Worm (Caenorhabditis elegans) whole organism, L4 larva: ENCODE results near the gene cox-6C.

ENCODE experiments used
- F10B5.3 ChIP-seq: sonication (generic microtip); optimal IDR thresholded peaks from 2 replicates; lab custom pipeline; 2016; ENCODE audit warnings: mild to moderate bottlenecking, missing genetic modification characterization, missing compliant biosample characterization
- R02D3.7 ChIP-seq: fragments of 150-350 bp; sonication (generic microtip); optimal IDR thresholded peaks from 3 replicates; lab custom pipeline; 2014; ENCODE audit warnings: missing biosample characterization, missing genetic modification characterization
- T26A8.4 ChIP-seq: fragments of 200-800 bp; sonication (Bioruptor generic); IDR thresholded peaks from 2 replicates; pipeline ENCODE4 v1.3.6; 2022; ENCODE audit warnings: missing genetic modification characterization, missing compliant biosample characterization
- Y5F2A.4 ChIP-seq: fragments of 200-800 bp; sonication (Bioruptor generic); optimal IDR thresholded peaks from 2 replicates; lab custom pipeline; 2018; ENCODE audit warnings: mild to moderate bottlenecking, missing genetic modification characterization, missing compliant biosample characterization
- ZK546.5 ChIP-seq, 2 experiments: sonication (generic microtip); optimal IDR thresholded peaks; 2 replicates each; lab custom pipeline; 2017; ENCODE audit warnings: missing biosample characterization in 2 of 2, missing genetic modification characterization in 2 of 2
- aha-1 ChIP-seq: fragments of 150-350 bp; peaks from one replicate; lab custom pipeline; 2014; ENCODE audit warnings: missing biosample characterization, missing genetic modification characterization
- attf-4 ChIP-seq: sonication (generic microtip); optimal IDR thresholded peaks from 3 replicates; lab custom pipeline; 2017; ENCODE audit warnings: missing biosample characterization, missing genetic modification characterization
- ceh-20 ChIP-seq: fragments of 200-800 bp; sonication (Bioruptor generic); IDR thresholded peaks from 2 replicates; pipeline ENCODE4 v1.3.6; 2022; ENCODE audit warnings: missing genetic modification reagents, missing genetic modification characterization, missing compliant biosample characterization
- ceh-32 ChIP-seq: sonication (generic microtip); optimal IDR thresholded peaks from 2 replicates; lab custom pipeline; 2016; ENCODE audit warnings: mild to moderate bottlenecking, missing genetic modification characterization, missing compliant biosample characterization; ENCODE audit not compliant: poor library complexity
- ceh-62 ChIP-seq: sonication (generic microtip); optimal IDR thresholded peaks from 2 replicates; lab custom pipeline; 2017; ENCODE audit warnings: missing biosample characterization, missing genetic modification characterization
- ces-1 ChIP-seq: fragments of 150-350 bp; sonication (generic microtip); optimal IDR thresholded peaks from 4 replicates; lab custom pipeline; 2014; ENCODE audit warnings: missing biosample characterization, missing genetic modification reagents, missing genetic modification characterization
- cey-2 ChIP-seq: sonication (generic microtip); optimal IDR thresholded peaks from 3 replicates; lab custom pipeline; 2017; ENCODE audit warnings: missing genetic modification characterization, mild to moderate bottlenecking, missing compliant biosample characterization, antibody characterized with exemption, borderline replicate concordance; ENCODE audit not compliant: insufficient read depth
- daf-19 ChIP-seq: fragments of 200-800 bp; sonication (Bioruptor generic); conservative IDR thresholded peaks from 2 replicates; pipeline ENCODE4 v1.3.6; 2022; ENCODE audit warnings: missing genetic modification characterization, missing compliant biosample characterization
- daf-8 ChIP-seq: fragments of 200-800 bp; sonication (Bioruptor generic); IDR thresholded peaks from 2 replicates; pipeline ENCODE4 v1.3.6; 2022; ENCODE audit warnings: missing genetic modification characterization, missing compliant biosample characterization
- dmd-8 ChIP-seq: fragments of 200-800 bp; sonication (Bioruptor generic); IDR thresholded peaks from 2 replicates; pipeline ENCODE4 v1.3.6; 2022; ENCODE audit warnings: missing genetic modification characterization, missing compliant biosample characterization
- duxl-1 ChIP-seq: sonication (generic microtip); optimal IDR thresholded peaks from 2 replicates; lab custom pipeline; 2016; ENCODE audit warnings: mild to moderate bottlenecking, missing genetic modification characterization, moderate library complexity, missing compliant biosample characterization; ENCODE audit not compliant: poor library complexity
- dve-1 ChIP-seq: sonication (generic microtip); optimal IDR thresholded peaks from 2 replicates; lab custom pipeline; 2017; ENCODE audit warnings: antibody characterized with exemption, mild to moderate bottlenecking, missing genetic modification characterization, missing compliant biosample characterization; ENCODE audit not compliant: insufficient read depth
- fkh-10 ChIP-seq: fragments of 150-350 bp; optimal IDR thresholded peaks from 2 replicates; lab custom pipeline; 2014; ENCODE audit warnings: missing biosample characterization, missing genetic modification reagents, missing genetic modification characterization
- hlh-30 ChIP-seq: sonication (generic microtip); optimal IDR thresholded peaks from 2 replicates; lab custom pipeline; 2017; ENCODE audit warnings: antibody characterized with exemption, mild to moderate bottlenecking, missing genetic modification characterization, missing compliant biosample characterization; ENCODE audit not compliant: insufficient read depth
- lin-13 ChIP-seq: fragments of 150-350 bp; optimal IDR thresholded peaks from 2 replicates; lab custom pipeline; 2014; ENCODE audit warnings: missing biosample characterization, missing genetic modification reagents, missing genetic modification characterization
- lin-39 ChIP-seq: fragments of 150-350 bp; optimal IDR thresholded peaks from 2 replicates; lab custom pipeline; 2014; ENCODE audit warnings: missing biosample characterization, missing genetic modification reagents, missing genetic modification characterization
- lir-3 ChIP-seq: sonication (generic microtip); optimal IDR thresholded peaks from 2 replicates; lab custom pipeline; 2016; ENCODE audit warnings: mild to moderate bottlenecking, missing genetic modification characterization, missing compliant biosample characterization
- mdl-1 ChIP-seq, 2 experiments: fragments of 150-350 bp in 1 of 2; sonication (generic microtip) in 1 of 2; optimal IDR thresholded peaks; 2 replicates each; lab custom pipeline; 2014 to 2017; ENCODE audit warnings: missing biosample characterization in 2 of 2, missing genetic modification characterization in 2 of 2
- mxl-2 ChIP-seq: fragments of 200-800 bp; sonication (Bioruptor generic); conservative IDR thresholded peaks from 2 replicates; pipeline ENCODE4 v1.3.6; 2022; ENCODE audit warnings: missing genetic modification reagents, missing genetic modification characterization, missing compliant biosample characterization
- nhr-102 ChIP-seq: sonication (generic microtip); optimal IDR thresholded peaks from 2 replicates; lab custom pipeline; 2016; ENCODE audit warnings: mild to moderate bottlenecking, missing genetic modification characterization, moderate library complexity, missing compliant biosample characterization
- nhr-111 ChIP-seq: fragments of 200-800 bp; sonication (Bioruptor generic); optimal IDR thresholded peaks from 2 replicates; lab custom pipeline; 2018; ENCODE audit warnings: mild to moderate bottlenecking, missing genetic modification characterization, missing compliant biosample characterization
- nhr-237 ChIP-seq: sonication (generic microtip); optimal IDR thresholded peaks from 2 replicates; lab custom pipeline; 2017; ENCODE audit warnings: missing biosample characterization, missing genetic modification characterization
- nhr-25 ChIP-seq: sonication (generic microtip); optimal IDR thresholded peaks from 2 replicates; lab custom pipeline; 2017; ENCODE audit warnings: missing genetic modification characterization, mild to moderate bottlenecking, missing compliant biosample characterization, antibody characterized with exemption, moderate library complexity, borderline replicate concordance; ENCODE audit not compliant: insufficient read depth
- nhr-28 ChIP-seq: fragments of 150-350 bp; optimal IDR thresholded peaks from 2 replicates; lab custom pipeline; 2014; ENCODE audit warnings: missing biosample characterization, missing genetic modification characterization
- nhr-77 ChIP-seq: fragments of 150-350 bp; optimal IDR thresholded peaks from 2 replicates; lab custom pipeline; 2014; ENCODE audit warnings: missing biosample characterization, missing genetic modification characterization
- set-16 ChIP-seq: fragments of 200-800 bp; sonication (Bioruptor generic); IDR thresholded peaks from 2 replicates; pipeline ENCODE4 v1.3.6; 2022; ENCODE audit warnings: missing genetic modification reagents, missing genetic modification characterization, missing compliant biosample characterization
- snpc-4 ChIP-seq: fragments of 150-350 bp; optimal IDR thresholded peaks from 2 replicates; lab custom pipeline; 2014; ENCODE audit warnings: missing biosample characterization, missing genetic modification characterization
- spr-3 ChIP-seq: fragments of 200-800 bp; sonication (Bioruptor generic); optimal IDR thresholded peaks from 2 replicates; lab custom pipeline; 2018; ENCODE audit warnings: mild to moderate bottlenecking, missing genetic modification characterization, missing compliant biosample characterization
- tra-1 ChIP-seq: fragments of 200-800 bp; sonication (Bioruptor generic); IDR thresholded peaks from 2 replicates; pipeline ENCODE4 v1.3.6; 2022; ENCODE audit warnings: missing genetic modification reagents, missing genetic modification characterization, missing compliant biosample characterization
- unc-62 ChIP-seq, 3 experiments: fragments of 150-350 bp in 1 of 3; sonication (generic microtip); optimal IDR thresholded peaks in 2 of 3; peaks in 1 of 3; 1 replicate in 1 of 3; 2 replicates in 2 of 3; lab custom pipeline; 2014 to 2017; ENCODE audit warnings: missing biosample characterization in 3 of 3, missing genetic modification characterization in 3 of 3, missing genetic modification reagents in 3 of 3, missing genotype in 1 of 3
- zfp-3 ChIP-seq: fragments of 200-800 bp; sonication (Bioruptor generic); conservative IDR thresholded peaks from 2 replicates; pipeline ENCODE4 v1.3.6; 2022; ENCODE audit warnings: missing genetic modification reagents, missing genetic modification characterization, missing compliant biosample characterization
- zip-2 ChIP-seq: fragments of 150-350 bp; optimal IDR thresholded peaks from 2 replicates; lab custom pipeline; 2014; ENCODE audit warnings: missing biosample characterization, missing genetic modification characterization

Gene cox-6C

DNA sequence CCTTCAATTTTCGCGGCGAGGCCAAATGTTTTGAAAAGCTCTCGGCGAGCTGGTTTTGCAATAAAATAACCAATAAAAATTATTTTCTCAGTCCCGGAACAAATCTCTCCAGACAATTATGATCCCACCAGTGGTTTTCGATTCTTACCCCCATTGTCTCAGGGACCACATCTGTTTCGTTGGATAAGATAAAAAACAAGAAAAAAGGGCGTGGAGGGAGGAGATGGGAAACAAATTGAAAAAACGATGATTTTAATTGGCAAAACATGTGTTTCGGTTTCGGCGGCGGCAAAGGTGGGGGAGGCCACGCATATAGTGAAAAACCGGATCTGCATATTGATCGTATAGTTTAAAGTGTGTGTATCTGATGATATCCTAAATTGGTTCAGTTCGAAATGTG, 45.6 kb upstream of the cox-6C start:
- TF ChIP-seq nhr-237 (tag; lab: Kevin White, UChicago) (no peak), aha-1 (tag; lab: Kevin White, UChicago) (peak; percentile 9)

DNA sequence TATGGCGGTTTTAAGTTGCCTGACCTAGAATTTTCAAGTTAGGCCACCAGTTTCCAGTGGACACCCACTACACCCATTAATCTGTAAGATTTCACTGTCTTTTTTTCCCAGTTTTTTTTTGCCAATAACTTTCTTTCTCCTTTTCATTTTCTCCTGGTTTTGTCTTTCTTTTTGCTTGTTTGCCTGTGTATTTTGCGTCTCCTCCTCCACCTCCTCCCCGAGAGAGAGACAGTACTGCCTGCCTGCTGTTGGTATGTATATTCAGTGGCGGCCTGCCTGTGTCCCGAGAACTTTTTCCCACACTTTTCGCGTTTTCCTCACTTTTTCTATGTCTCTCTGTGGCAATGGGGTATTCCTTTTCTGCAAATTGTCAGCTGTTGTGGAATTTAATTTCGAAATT, 45.1 kb upstream of the cox-6C start:
- peak; percentile 60 for TF ChIP-seq aha-1 (tag; lab: Kevin White, UChicago)
- no peak for TF ChIP-seq spr-3 (GFP tag; lab: Kevin White, UChicago)
- TF ChIP-seq dmd-8, result no peak
- no peak for TF ChIP-seq daf-19 (GFP tag; lab: Robert Waterston, UW)

DNA sequence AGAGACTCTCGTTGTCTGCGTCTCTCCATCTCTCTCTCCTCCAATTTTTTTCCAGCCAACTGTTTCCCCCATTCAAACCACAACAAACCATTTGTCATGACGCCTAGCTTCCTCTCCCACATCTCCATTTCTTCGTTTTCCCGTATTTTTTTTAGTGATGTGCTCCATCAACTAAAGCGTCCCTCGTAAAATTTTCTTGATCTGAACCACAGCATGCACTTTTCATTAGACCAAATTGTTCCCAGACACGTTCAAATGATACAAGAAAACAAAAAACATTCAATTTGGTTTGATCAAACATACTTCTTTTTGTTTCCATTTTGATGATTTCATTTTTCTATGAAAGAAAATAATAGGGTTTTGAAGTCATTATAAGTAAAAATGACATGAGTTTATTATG, 44.2 kb upstream of the cox-6C start:
- no peak for TF ChIP-seq T26A8.4
- TF ChIP-seq ces-1 (GFP tag; lab: Kevin White, UChicago), result no peak
- no peak for TF ChIP-seq ZK546.5 (tag; optimal IDR thresholded peaks at IDR 0.05; lab: Kevin White, UChicago)
- no peak for TF ChIP-seq ceh-62 (tag; lab: Kevin White, UChicago)
- TF ChIP-seq nhr-28 (tag; lab: Kevin White, UChicago), result no peak
- TF ChIP-seq duxl-1, result no peak
- no peak for TF ChIP-seq snpc-4 (tag; lab: Kevin White, UChicago)
- TF ChIP-seq aha-1 (tag; lab: Kevin White, UChicago), result no peak
- TF ChIP-seq attf-4 (tag; lab: Kevin White, UChicago), result no peak
- TF ChIP-seq zip-2 (tag; lab: Kevin White, UChicago), result no peak
- no peak for TF ChIP-seq cey-2 (tag; lab: Kevin White, UChicago)

DNA sequence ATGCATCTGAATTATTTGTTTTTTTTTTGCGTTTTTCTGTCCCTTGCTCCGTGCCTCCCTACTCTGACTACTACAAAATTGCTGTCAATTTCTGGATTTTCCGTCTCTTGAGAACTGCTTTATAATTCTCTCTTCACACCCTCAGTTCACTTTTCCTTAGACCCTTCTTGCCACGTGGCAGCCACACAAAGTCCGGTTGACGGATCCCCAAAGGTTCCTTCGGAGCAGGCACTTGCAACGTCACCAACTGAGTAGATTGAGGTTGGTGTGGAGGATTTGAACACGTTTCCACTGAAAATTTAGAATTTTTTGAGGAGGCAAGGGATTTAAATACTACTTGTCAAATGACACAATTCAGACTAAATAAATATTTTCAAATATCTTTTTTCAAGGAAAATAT, 39.8 kb upstream of the cox-6C start:
- TF ChIP-seq nhr-102 (no peak), ceh-32 (tag; lab: Kevin White, UChicago) (no peak), nhr-237 (tag; lab: Kevin White, UChicago) (no peak), zfp-3 (GFP tag; lab: Robert Waterston, UW) (no peak), ceh-20 (GFP tag; lab: Robert Waterston, UW) (no peak)

DNA sequence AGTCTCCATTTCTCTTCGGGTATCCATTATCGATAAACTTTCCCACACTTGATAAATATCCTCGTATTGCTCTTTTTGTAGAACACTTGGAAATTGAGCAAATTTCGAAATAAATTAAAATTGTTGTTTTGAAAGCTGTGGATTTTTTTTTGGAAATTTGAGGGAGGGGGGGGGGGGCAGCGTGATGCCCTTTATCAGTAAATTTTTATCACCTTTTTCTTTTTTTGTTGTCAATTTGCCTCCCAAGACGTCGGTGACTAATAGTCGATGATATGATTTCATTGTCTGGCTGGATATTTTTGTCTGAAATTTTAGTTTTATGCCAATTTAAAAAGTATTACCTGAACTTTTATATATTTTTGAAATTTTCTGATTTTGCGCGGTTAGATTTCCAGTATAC, 36.5 kb upstream of the cox-6C start, which contains the start of gene scl-23:
Gene scl-23 (minus strand): TSS at position 101 of the 400 bp plus-strand sequence.
- TF ChIP-seq lin-39, result no peak
- no peak for TF ChIP-seq nhr-111 (GFP tag; lab: Kevin White, UChicago)

DNA sequence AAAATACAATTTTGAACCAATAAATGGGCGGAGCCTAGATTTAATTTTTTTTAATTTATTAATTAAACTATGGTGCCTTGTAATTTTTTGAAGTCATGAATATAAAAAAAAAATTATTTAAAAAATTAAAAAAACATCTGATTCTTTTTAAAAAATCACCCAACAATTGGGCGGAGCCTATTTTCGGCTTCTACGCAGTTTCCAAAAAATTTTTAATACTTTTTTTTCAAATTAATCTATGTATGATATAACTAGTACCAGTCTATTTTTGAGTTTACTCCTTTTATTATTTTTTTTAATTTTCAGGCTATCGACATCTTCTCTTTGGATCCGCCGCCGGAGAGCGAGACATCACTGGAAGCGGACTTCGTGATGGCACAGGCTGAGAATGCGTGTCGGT, 34.9 kb upstream of the cox-6C start, which contains the start of gene tpa-1:
Gene tpa-1 (plus strand): TSS at position 301 of the 400 bp plus-strand sequence.
- no peak for TF ChIP-seq daf-8 (GFP tag; lab: Robert Waterston, UW)
- TF ChIP-seq R02D3.7 (tag; lab: Kevin White, UChicago), result no peak
- TF ChIP-seq mxl-2 (GFP tag; lab: Robert Waterston, UW), result no peak
- TF ChIP-seq F10B5.3 (tag; lab: Kevin White, UChicago), result no peak
- no peak for TF ChIP-seq Y5F2A.4 (GFP tag; lab: Kevin White, UChicago)
- TF ChIP-seq spr-3 (GFP tag; lab: Kevin White, UChicago), result no peak

DNA sequence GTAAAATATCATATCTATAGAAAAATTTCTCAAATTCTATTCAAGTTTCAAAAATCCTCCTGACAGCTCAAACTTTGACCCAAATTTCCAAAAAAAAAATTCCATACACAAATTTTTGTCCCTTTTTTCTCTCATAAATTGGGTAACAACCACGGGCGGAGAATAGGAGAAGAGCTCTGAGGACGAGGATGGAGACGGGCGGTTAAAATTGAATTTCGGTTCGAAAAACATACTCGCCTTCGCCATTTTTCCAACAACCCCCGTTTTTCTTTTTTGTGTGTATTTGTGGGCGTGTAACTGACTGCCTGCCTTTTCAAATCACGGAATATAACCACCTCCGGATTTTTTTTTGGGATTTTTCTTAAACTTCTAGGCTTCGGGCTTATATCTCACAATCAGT, 28.9 kb upstream of the cox-6C start:
- peak; percentile 18 for TF ChIP-seq fkh-10
- TF ChIP-seq ceh-62 (tag; lab: Kevin White, UChicago), result no peak
- TF ChIP-seq ces-1 (GFP tag; lab: Kevin White, UChicago), result peak; percentile 18

DNA sequence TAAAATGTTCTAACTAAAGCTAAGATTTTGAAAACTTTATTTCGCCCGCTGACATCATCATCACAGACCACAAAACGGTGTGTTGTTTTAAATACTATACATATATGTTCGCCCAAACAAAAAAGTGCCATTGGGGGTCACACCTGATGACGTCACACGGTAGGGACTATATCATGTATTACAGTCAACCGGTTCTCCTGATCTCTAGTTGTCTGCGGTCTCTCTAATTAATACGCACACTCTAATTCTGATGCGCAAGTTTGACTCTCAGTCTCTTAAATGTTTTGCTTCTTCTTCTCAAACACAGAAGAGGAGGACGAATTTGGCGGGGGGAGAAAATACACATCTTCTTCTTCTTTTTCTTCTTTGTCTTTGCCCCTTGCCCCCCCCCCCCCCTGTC, 23.7 kb upstream of the cox-6C start:
- no peak for TF ChIP-seq lin-13 (GFP tag; lab: Kevin White, UChicago)
- peak in 1 of 2 experiments; percentile 33 for TF ChIP-seq mdl-1 (tag; optimal IDR thresholded peaks at IDR 0.05; lab: Kevin White, UChicago)
- TF ChIP-seq set-16 (GFP tag; lab: Robert Waterston, UW), result 0 out of 2 replicates have a peak, but pooled peaks have one; percentile 6
- no peak for TF ChIP-seq nhr-77
- TF ChIP-seq hlh-30 (tag; lab: Kevin White, UChicago), result peak; percentile 77
- TF ChIP-seq lir-3, result no peak
- peak; percentile 2 for TF ChIP-seq dve-1
- TF ChIP-seq tra-1, result peak; percentile 30; the same call in 1 of the 2 replicates
- peak; percentile 41 for TF ChIP-seq nhr-25 (tag; lab: Kevin White, UChicago)
- peak in 1 of 2 experiments; percentile 85 for TF ChIP-seq unc-62 (GFP tag; optimal IDR thresholded peaks at IDR 0.05 in 1 of 2; lab: Kevin White, UChicago)
- TF ChIP-seq unc-62 (tag; optimal IDR thresholded peaks at IDR 0.05; lab: Kevin White, UChicago), result no peak
